Worm (Caenorhabditis elegans): Measurements from ENCODE around the gene srh-5.

The srh-5 gene

DNA sequence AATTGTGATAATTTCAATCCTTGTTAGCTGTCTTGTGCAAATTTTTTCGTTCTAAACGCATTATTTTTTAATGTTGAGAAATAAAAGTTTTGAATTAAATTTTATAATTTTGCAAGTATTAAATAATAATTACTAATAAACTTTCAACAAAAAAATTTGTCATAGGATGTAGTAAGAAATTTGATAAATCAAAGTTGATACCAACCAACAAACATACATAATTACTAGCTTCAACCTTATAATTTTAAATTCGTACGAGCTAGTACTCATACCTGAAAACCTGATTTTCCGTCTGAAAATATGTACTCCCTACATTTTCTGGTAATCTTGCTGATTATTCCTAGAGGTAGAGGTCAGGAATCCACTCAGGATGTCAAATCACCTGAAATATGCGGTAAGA, 34.4 kb upstream of the srh-5 start, which contains the start of gene irld-44:
Gene irld-44 (plus strand): TSS at position 301 of the 400 bp plus-strand sequence.
- TF ChIP-seq fkh-10 (GFP tag; optimal IDR thresholded peaks at IDR 0.05) (no peak), R02D3.7 (tag; optimal IDR thresholded peaks at IDR 0.05) (no peak), ama-1 (optimal IDR thresholded peaks at IDR 0.05) (no peak), hlh-30 (tag; optimal IDR thresholded peaks at IDR 0.05; ENCODE audit: insufficient read depth) (no peak), fos-1 (tag; optimal IDR thresholded peaks at IDR 0.05) (no peak), sdz-12 (GFP tag; optimal IDR thresholded peaks at IDR 0.05) (no peak), unc-39 (tag; optimal IDR thresholded peaks at IDR 0.05) (no peak), dpl-1 (GFP tag; optimal IDR thresholded peaks at IDR 0.05) (no peak), F26F4.8 (GFP tag; conservative IDR thresholded peaks at IDR 0.05) (no peak), nhr-111 (GFP tag; optimal IDR thresholded peaks at IDR 0.05) (no peak), mxl-3 (GFP tag; optimal IDR thresholded peaks at IDR 0.05) (no peak), mep-1 (tag; optimal IDR thresholded peaks at IDR 0.05) (no peak), lin-13 (GFP tag; optimal IDR thresholded peaks at IDR 0.05) (no peak), set-16 (GFP tag; IDR thresholded peaks at IDR 0.05) (no peak), attf-4 (tag; optimal IDR thresholded peaks at IDR 0.05) (no peak), ceh-44 (GFP tag; IDR thresholded peaks at IDR 0.05) (no peak), php-3 (GFP tag; IDR thresholded peaks at IDR 0.05) (no peak), ctbp-1 (GFP tag; IDR thresholded peaks at IDR 0.05) (no peak), lim-7 (GFP tag; IDR thresholded peaks at IDR 0.05) (no peak), hmg-1.1 (GFP tag; IDR thresholded peaks at IDR 0.05) (no peak)

ce11 chrV:1654845-1655244, 30.6 kb upstream of the srh-5 start, which contains the start of gene irld-11:
irld-11 (plus strand) TSS chrV:1655145.
- no peak for TF ChIP-seq fkh-10 (GFP tag; optimal IDR thresholded peaks at IDR 0.05)
- no peak for TF ChIP-seq F49E8.2 (tag; optimal IDR thresholded peaks at IDR 0.05; ENCODE audit: borderline replicate concordance)
- no peak for TF ChIP-seq hmg-1.1 (GFP tag; IDR thresholded peaks at IDR 0.05)
- no peak for TF ChIP-seq daf-12 (tag; optimal IDR thresholded peaks at IDR 0.05)
- no peak for TF ChIP-seq ztf-11 (tag; optimal IDR thresholded peaks at IDR 0.05)
- TF ChIP-seq daf-16 (GFP tag; optimal IDR thresholded peaks at IDR 0.05) = no peak
- no peak for TF ChIP-seq daf-16 (tag; optimal IDR thresholded peaks at IDR 0.05)
- no peak for TF ChIP-seq dve-1 (tag; optimal IDR thresholded peaks at IDR 0.05; ENCODE audit: insufficient read depth)
- TF ChIP-seq dmd-8 (GFP tag; IDR thresholded peaks at IDR 0.05) = no peak
- no peak for TF ChIP-seq nhr-25 (tag; optimal IDR thresholded peaks at IDR 0.05; ENCODE audit: borderline replicate concordance, insufficient read depth)
- TF ChIP-seq snpc-4 (tag; optimal IDR thresholded peaks at IDR 0.05) = no peak
- no peak for TF ChIP-seq ctbp-1 (GFP tag; IDR thresholded peaks at IDR 0.05)
- no peak for TF ChIP-seq mes-2 (tag; optimal IDR thresholded peaks at IDR 0.05; ENCODE audit: poor library complexity, severe bottlenecking)

ce11 chrV:1662270-1662669, 23.2 kb upstream of the srh-5 start, which contains the start of gene irld-40:
irld-40 (plus strand) TSS chrV:1662570.
- TF ChIP-seq dpl-1 (GFP tag; optimal IDR thresholded peaks at IDR 0.05) = no peak
- TF ChIP-seq lin-38 (GFP tag; IDR thresholded peaks at IDR 0.05) = no peak
- no peak for TF ChIP-seq cey-2 (tag; optimal IDR thresholded peaks at IDR 0.05; ENCODE audit: borderline replicate concordance, insufficient read depth)
- no peak for TF ChIP-seq duxl-1 (tag; optimal IDR thresholded peaks at IDR 0.05; ENCODE audit: poor library complexity)
- TF ChIP-seq ceh-28 (tag; optimal IDR thresholded peaks at IDR 0.05) = no peak

DNA sequence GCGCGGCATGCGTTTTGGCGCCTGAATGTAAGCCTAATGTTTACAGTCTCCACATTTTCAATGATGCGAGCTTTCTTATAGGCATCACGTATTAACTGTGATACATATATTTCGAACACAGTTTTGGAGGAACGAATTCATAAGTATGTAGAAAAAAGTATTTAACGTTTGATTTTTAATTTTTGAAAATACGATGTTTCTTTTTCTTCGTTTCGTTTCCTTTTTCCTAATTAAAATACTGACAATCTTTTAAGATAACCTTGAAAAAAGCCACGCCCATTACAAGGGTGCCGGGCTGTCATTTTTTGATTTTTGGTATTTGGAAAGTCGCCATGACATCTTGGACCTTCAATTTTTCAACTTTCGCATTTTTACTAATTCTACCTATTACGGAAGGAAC, 20.5 kb upstream of the srh-5 start, which contains the start of gene K04F1.9:
Gene K04F1.9 (plus strand): TSS at position 301 of the 400 bp plus-strand sequence.
- TF ChIP-seq lin-38 (GFP tag; IDR thresholded peaks at IDR 0.05) = no peak
- TF ChIP-seq Y5F2A.4 (GFP tag; optimal IDR thresholded peaks at IDR 0.05) = no peak
- TF ChIP-seq nhr-28 (tag; optimal IDR thresholded peaks at IDR 0.05) = no peak
- TF ChIP-seq lin-15B (tag; optimal IDR thresholded peaks at IDR 0.05) = no peak
- no peak for TF ChIP-seq ZK546.5 (tag; optimal IDR thresholded peaks at IDR 0.05)
- no peak for TF ChIP-seq daf-12 (tag; optimal IDR thresholded peaks at IDR 0.05)
- no peak for TF ChIP-seq arid-1 (GFP tag; conservative IDR thresholded peaks at IDR 0.05)
- TF ChIP-seq nhr-10 (tag; optimal IDR thresholded peaks at IDR 0.05) = no peak
- no peak for TF ChIP-seq fos-1 (tag; optimal IDR thresholded peaks at IDR 0.05)
- no peak for TF ChIP-seq lin-39 (tag; optimal IDR thresholded peaks at IDR 0.05)
- TF ChIP-seq hif-1 (tag; optimal IDR thresholded peaks at IDR 0.05) = no peak
- TF ChIP-seq ceh-62 (tag; optimal IDR thresholded peaks at IDR 0.05) = no peak
- TF ChIP-seq zip-2 (tag; optimal IDR thresholded peaks at IDR 0.05) = no peak
- no peak for TF ChIP-seq duxl-1 (tag; optimal IDR thresholded peaks at IDR 0.05; ENCODE audit: poor library complexity)
- TF ChIP-seq F10B5.3 (tag; optimal IDR thresholded peaks at IDR 0.05) = no peak
- no peak for TF ChIP-seq zip-11 (GFP tag; IDR thresholded peaks at IDR 0.05)
- no peak for TF ChIP-seq daf-16 (GFP tag; optimal IDR thresholded peaks at IDR 0.05)
- TF ChIP-seq daf-16 (tag; optimal IDR thresholded peaks at IDR 0.05) = no peak

All from whole organism, L4 larva.